Worm (Caenorhabditis elegans) whole organism, L4 larva: Measurements from ENCODE around the gene R10E4.1.

ENCODE experiments used
- aly-2 ChIP-seq: sonication (generic microtip); optimal IDR thresholded peaks from 2 replicates; lab custom pipeline; 2018; ENCODE audit warnings: missing biosample characterization, missing genetic modification characterization
- ama-1 ChIP-seq: fragments of 150-350 bp; optimal IDR thresholded peaks from 2 replicates; lab custom pipeline; 2014; ENCODE audit warnings: inconsistent platforms, mixed read lengths
- dpl-1 ChIP-seq: fragments of 150-350 bp; optimal IDR thresholded peaks from 2 replicates; lab custom pipeline; 2014; ENCODE audit warnings: missing biosample characterization, missing genetic modification reagents, missing genetic modification characterization
- jun-1 ChIP-seq: fragments of 150-350 bp; optimal IDR thresholded peaks from 2 replicates; lab custom pipeline; 2014; ENCODE audit warnings: missing biosample characterization, missing genetic modification reagents, missing genetic modification characterization
- lsy-2 ChIP-seq, 2 experiments: fragments of 150-350 bp in 1 of 2; sonication (generic microtip) in 1 of 2; optimal IDR thresholded peaks; 2 replicates each; lab custom pipeline; 2014 to 2017; ENCODE audit warnings: missing biosample characterization in 2 of 2, missing genetic modification characterization in 2 of 2
- mep-1 ChIP-seq: fragments of 150-350 bp; sonication (generic microtip); optimal IDR thresholded peaks from 3 replicates; lab custom pipeline; 2014; ENCODE audit warnings: missing biosample characterization, missing genetic modification characterization
- nhr-11 ChIP-seq: fragments of 150-350 bp; optimal IDR thresholded peaks from 2 replicates; lab custom pipeline; 2014; ENCODE audit warnings: missing biosample characterization, missing genetic modification characterization
- nhr-6 ChIP-seq: fragments of 150-350 bp; optimal IDR thresholded peaks from 2 replicates; lab custom pipeline; 2014; ENCODE audit warnings: missing biosample characterization, missing genetic modification characterization
- skn-1 ChIP-seq: fragments of 150-350 bp; optimal IDR thresholded peaks from 2 replicates; lab custom pipeline; 2014; ENCODE audit warnings: missing biosample characterization, missing genetic modification characterization
- zag-1 ChIP-seq: fragments of 150-350 bp; optimal IDR thresholded peaks from 2 replicates; lab custom pipeline; 2014; ENCODE audit warnings: missing biosample characterization, missing genetic modification characterization
- zip-2 ChIP-seq: fragments of 150-350 bp; optimal IDR thresholded peaks from 2 replicates; lab custom pipeline; 2014; ENCODE audit warnings: missing biosample characterization, missing genetic modification characterization

DNA sequence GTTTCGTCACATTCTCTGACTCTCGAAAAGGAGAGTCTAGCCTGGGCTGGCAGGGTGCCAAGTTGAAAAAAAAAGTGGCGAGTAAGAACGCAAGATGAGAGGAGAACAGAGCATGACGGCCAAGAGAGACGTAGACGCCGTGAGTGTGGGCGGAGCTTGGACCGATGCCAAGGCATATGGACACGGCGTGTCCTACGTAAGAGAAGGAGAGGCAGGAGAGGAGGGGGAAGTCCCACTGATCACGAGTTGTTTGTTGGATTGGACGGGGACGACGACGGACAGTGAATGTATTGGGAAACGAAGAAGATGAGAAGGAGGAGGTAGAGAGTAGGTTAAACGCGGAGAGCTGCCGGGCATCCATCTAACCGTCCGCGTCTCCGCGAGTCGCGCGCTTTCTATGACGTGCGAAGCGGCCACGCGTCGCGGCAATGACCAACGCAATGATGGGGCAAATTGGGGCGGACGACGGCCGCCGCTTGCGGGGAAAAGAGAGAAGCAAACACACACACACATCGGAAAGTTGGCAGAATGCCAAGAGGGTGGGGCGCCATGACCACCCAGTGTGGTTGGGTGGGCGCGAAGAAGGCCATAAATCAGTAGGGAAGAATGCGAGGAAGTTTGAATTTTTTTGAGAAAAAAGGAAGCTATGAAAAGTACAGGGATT, 12.5 kb downstream of the R10E4.1 start:
- TF ChIP-seq lsy-2 (tag; optimal IDR thresholded peaks at IDR 0.05; lab: Kevin White, UChicago) = peak; percentile 93 to 95
- TF ChIP-seq zip-2 = peak; percentile 79
- peak; percentile 90 for TF ChIP-seq jun-1
- peak; percentile 29 for TF ChIP-seq nhr-6 (tag; lab: Kevin White, UChicago)
- TF ChIP-seq mep-1 (tag; lab: Kevin White, UChicago) = peak; percentile 98
- no peak for TF ChIP-seq aly-2
- peak; percentile 78 for TF ChIP-seq dpl-1 (GFP tag; lab: Kevin White, UChicago)
- peak; percentile 98 for TF ChIP-seq nhr-11 (tag; lab: Kevin White, UChicago)
- no peak for TF ChIP-seq skn-1 (tag; lab: Kevin White, UChicago)
- TF ChIP-seq zag-1 (tag; lab: Kevin White, UChicago) = peak; percentile 91
- no peak for TF ChIP-seq ama-1 (lab: Kevin White, UChicago)
